Fruit fly (Drosophila melanogaster): ENCODE data around the gene CG31528.
A peak's percentile ranks its signal among the peaks of the same experiment; 100 is the strongest.

DNA sequence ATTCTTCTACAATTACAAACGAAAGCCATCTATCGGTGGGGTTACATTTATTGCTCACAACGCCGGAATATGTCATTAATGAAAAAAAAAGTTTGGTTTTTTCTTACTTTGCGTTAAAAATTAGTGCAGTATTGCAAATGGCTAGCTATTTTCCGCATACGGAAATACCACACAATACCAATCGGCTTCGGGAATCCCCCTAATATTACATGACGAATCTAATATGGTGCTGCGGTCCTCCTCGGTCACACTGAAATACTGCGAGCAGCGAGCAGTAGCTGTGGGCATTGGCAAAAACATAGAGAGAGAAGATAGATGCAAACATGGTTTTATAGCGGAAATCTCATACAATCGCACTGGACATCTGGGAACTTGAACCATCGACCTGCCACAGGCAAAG is 28.7 kb upstream of the CG31528 start, which contains the start of gene tub:
- TF ChIP-seq CG14655 (GFP tag; optimal IDR thresholded peaks at IDR 0.05) (no peak), gl (tag; optimal IDR thresholded peaks at IDR 0.05) (no peak), Pif1A (GFP tag; optimal IDR thresholded peaks at IDR 0.05) (no peak), CG34367 (tag; optimal IDR thresholded peaks at IDR 0.05) (peak; percentile 1), D1 (tag; optimal IDR thresholded peaks at IDR 0.05) (no peak), Pif1B (GFP tag; optimal IDR thresholded peaks at IDR 0.05) (no peak), fd96Ca (GFP tag; IDR thresholded peaks at IDR 0.05) (no peak), CG13204 (GFP tag; optimal IDR thresholded peaks at IDR 0.05) (no peak), EcR (GFP tag; optimal IDR thresholded peaks at IDR 0.05) (peak; percentile 8), CG8159 (tag; optimal IDR thresholded peaks at IDR 0.05) (no peak), CG32121 (GFP tag; IDR thresholded peaks at IDR 0.05) (peak; percentile 29), CG4496 (GFP tag; IDR thresholded peaks at IDR 0.05) (peak; percentile 29; the same call in 1 of the 3 replicates), CG12605 (GFP tag; IDR thresholded peaks at IDR 0.05) (no peak), rn (GFP tag; IDR thresholded peaks at IDR 0.05) (no peak)

All from whole organism, pupa.